Worm (Caenorhabditis elegans) whole organism, L4/young adult: ENCODE results near the gene C02F4.4.

Source experiments
- W03F9.2 ChIP-seq: fragments of 150-350 bp; optimal IDR thresholded peaks from 2 replicates; lab custom pipeline; 2014; ENCODE audit warnings: missing biosample characterization, missing genetic modification characterization
- dao-5 ChIP-seq: sonication (generic microtip); optimal IDR thresholded peaks from 2 replicates; lab custom pipeline; 2016; ENCODE audit warnings: missing genotype, missing genetic modification characterization, moderate library complexity, missing compliant biosample characterization
- him-1 ChIP-seq: sonication (generic microtip); optimal IDR thresholded peaks from 2 replicates; lab custom pipeline; 2016; ENCODE audit warnings: missing genotype, missing genetic modification reagents, missing genetic modification characterization, missing compliant biosample characterization

The C02F4.4 gene

DNA sequence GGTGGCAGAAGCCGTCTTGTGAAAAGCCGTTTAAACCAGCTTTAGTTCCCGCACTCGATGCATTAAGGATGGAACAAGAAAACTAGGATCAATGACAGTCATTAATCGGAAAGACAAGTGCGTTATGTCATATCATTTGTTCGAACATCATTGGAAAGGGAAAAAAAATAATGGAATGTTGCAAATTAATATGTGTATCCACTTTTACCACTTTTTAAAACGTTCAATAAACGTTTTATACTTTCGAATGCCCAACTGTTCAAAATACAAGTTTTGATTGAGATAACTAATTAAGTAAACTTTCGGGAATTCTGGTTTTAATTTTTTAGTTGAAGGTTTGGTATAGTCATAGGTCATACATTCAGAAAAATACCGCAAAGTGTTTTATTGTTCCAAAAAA is at the start of gene C02F4.4:
TSS of gene C02F4.4 (minus strand) at position 101 of the 400 bp plus-strand sequence.
- no peak for TF ChIP-seq W03F9.2
- TF ChIP-seq dao-5 (tag; lab: Kevin White, UChicago), result no peak
- no peak for TF ChIP-seq him-1 (tag; lab: Kevin White, UChicago)

DNA sequence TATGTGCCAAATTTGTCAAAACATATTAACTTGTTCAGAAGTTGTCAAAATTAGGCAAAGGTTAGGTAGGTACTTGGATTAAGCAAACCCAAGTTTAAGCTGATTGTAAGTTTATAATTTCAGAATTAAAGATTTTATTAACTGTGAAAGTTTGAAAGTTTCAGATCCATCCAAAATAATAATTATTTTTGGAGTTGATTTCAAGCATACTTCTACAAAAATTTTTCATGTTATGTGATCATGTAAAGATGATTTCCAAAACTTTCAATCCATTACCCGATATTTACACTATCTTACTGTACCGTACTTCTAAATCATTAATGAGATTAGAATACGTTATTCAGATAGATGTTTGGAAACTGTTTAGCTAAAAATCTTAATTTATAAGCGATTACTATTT is 49.6 kb upstream of the C02F4.4 start:
- TF ChIP-seq him-1 (tag; lab: Kevin White, UChicago) (no peak), W03F9.2 (no peak), dao-5 (tag; lab: Kevin White, UChicago) (no peak)

DNA sequence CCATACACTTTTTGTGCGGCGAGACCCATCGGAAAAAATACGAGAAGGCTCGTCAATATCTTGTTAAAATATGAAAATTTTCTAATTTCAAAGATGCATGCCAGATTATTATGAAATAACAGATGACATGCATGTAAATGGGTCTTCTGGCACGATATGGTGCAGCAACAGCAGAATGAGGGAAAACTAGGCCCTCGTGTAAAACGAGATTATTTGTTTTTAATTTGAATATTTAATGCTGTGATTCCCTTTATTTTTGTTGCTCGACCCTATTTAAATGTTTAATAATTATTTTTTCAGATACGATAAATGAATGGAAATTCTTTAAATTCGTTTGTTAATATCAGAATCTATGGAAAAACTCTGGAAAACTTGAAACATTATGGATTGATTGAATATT is 46.6 kb upstream of the C02F4.4 start, which contains the start of gene him-8:
TSS of gene him-8 (plus strand) at position 301 of the 400 bp plus-strand sequence.
- no peak for TF ChIP-seq dao-5 (tag; lab: Kevin White, UChicago)
- TF ChIP-seq W03F9.2, result no peak
- TF ChIP-seq him-1 (tag; lab: Kevin White, UChicago), result no peak

DNA sequence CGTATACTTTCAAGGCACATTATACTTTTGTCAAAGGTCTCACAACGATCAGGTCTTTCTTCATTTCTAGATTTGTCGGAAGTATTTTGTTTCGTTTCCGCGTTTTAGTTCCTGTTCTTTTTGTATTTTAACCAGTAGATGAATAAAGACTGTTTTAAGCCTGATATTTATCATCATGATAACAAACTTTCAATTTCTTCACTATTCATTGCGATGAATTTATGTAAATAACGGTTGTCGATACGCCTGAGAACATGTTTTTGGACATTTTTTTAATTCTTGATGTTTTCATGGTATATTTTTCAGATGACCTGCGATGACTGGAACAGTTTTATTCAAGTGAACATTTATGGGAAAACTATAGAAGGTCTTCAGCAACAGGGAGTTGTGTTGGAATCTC is 43.4 kb upstream of the C02F4.4 start, which contains the start of gene zim-3:
TSS of gene zim-3 (plus strand) at position 301 of the 400 bp plus-strand sequence.
- TF ChIP-seq W03F9.2 (no peak), dao-5 (tag; lab: Kevin White, UChicago) (no peak), him-1 (tag; lab: Kevin White, UChicago) (no peak)

DNA sequence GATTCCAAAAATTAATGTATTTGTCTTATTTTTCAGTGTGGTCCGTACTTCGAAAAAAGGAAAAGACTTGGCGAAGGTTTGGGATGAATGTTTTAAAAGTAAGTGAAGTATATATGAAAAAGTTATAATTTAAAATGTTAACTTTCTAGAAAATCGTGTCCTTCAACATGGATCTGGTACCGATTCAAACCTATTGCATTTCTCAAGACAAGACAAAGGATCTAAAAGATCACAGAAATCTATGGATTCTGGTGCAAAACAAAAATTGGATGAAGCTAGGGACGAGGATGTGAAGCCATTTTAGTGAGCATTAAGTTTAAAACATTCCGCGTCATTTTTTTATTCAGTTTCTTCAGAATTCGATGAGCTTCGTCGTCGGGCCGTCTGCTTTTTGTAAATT is 39.9 kb upstream of the C02F4.4 start, which contains the start of gene zim-2:
TSS of gene zim-2 (plus strand) at position 301 of the 400 bp plus-strand sequence.
- no peak for TF ChIP-seq W03F9.2

DNA sequence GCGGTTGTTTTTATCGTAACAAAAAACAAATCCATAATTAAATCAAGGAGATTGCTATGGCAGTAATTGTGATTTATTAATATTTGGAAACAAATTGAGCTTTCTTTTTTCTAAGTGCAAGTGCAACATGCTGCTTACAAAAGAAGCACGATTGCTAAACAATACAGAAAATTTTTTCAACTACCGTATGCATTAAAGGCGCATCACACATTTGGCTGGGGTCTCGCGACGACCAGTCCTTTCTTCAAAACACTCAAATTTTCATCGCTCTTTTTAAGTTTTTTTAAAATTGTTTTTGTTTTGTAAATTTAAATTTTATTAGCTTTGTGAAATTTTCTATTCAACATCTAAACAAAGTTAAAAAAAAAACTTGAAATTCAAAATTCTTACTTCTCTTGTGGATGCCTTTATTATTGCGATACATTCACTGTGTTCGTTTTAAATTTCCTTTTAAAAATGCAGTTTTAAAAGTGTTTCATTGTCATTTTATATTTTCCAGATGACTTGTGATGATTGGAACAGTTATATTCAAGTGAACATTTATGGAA is 31.6 kb upstream of the C02F4.4 start, which contains the start of gene zim-1:
TSS of gene zim-1 (plus strand) at position 498 of the 548 bp plus-strand sequence.
- no peak for TF ChIP-seq dao-5 (tag; lab: Kevin White, UChicago)
- no peak for TF ChIP-seq him-1 (tag; lab: Kevin White, UChicago)
- no peak for TF ChIP-seq W03F9.2

DNA sequence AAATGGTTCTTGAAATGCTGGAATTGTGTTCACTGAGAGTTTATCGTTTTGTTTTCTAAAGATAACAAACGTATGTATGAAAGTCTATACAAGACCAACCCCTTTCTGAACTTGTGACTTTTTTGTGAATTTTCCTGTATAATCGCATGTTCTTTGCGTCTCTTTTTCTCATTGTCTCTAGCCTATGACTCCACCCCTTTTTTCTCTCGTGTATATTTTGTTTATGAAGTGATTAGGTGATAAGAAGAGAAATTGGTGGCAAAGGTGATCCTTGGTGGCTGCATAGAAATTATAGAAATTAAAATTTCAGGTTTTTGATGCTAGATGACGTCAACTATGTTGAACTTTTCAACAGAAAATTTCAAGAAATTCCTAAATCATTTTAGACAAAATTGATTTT is 30.0 kb upstream of the C02F4.4 start, which contains the start of gene T07G12.5:
TSS of gene T07G12.5 (minus strand) at position 101 of the 400 bp plus-strand sequence.
- TF ChIP-seq dao-5 (tag; lab: Kevin White, UChicago), result no peak
- TF ChIP-seq him-1 (tag; lab: Kevin White, UChicago), result no peak
- TF ChIP-seq W03F9.2, result no peak

DNA sequence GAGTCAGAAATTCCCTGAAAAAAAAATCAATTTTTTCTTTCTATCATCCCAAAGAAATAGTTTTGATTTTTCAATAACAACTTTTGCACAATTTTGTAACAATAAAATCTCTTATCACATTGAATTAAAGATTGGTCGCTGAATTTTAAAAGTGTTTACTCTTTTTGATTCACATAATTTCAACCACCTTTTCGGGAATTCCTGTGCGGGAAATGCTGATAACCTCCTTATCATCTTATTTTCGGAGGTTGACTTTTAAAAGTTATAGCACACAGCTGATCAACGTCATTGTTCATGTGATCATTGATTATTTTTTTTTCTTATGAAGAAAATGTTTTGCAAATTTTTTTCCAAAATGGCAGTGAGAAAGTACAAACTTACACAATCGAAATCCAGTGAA is 28.3 kb upstream of the C02F4.4 start:
- TF ChIP-seq W03F9.2, result no peak
- TF ChIP-seq dao-5 (tag; lab: Kevin White, UChicago), result no peak
- TF ChIP-seq him-1 (tag; lab: Kevin White, UChicago), result no peak

DNA sequence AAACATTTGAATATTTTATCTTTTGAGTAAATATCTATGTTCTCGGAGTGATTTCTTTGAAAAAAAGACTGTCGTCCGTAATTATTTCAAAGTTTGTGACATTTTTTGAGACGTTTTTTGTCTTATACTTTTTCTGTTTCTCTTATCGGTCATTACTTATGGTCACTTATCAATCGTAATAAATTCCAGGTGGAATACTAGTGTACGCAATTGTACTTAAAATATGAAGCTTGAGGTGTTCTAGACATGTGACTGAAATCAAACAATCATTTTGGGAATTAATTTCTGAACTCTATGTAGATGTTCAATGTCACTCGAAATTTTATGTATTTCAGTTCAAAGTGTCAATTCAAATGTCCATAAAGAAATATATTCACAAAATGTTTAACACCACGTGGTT is 27.3 kb upstream of the C02F4.4 start:
- no peak for TF ChIP-seq W03F9.2
- no peak for TF ChIP-seq him-1 (tag; lab: Kevin White, UChicago)
- TF ChIP-seq dao-5 (tag; lab: Kevin White, UChicago), result no peak

DNA sequence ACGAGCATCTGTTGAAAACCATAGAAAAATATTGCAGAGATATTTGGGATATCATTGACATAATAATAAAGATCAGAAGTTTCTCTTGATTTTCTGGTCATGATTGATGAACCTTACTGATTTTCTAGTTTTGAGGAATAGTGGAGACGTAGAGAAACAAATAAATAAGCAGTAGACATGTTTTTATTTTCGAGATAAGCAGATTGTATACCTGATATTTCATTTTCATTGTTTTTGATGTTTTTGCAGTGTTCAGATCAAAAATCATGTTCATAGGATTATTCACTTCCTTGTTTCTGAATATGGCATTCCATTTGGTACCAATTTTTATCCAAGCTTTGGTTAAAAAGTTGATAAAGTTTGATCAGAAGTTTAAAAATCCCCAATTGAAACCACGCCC is 23.6 kb upstream of the C02F4.4 start, which contains the start of gene T07G12.4:
TSS of gene T07G12.4 (minus strand) at position 101 of the 400 bp plus-strand sequence.
- no peak for TF ChIP-seq him-1 (tag; lab: Kevin White, UChicago)
- no peak for TF ChIP-seq dao-5 (tag; lab: Kevin White, UChicago)
- no peak for TF ChIP-seq W03F9.2

DNA sequence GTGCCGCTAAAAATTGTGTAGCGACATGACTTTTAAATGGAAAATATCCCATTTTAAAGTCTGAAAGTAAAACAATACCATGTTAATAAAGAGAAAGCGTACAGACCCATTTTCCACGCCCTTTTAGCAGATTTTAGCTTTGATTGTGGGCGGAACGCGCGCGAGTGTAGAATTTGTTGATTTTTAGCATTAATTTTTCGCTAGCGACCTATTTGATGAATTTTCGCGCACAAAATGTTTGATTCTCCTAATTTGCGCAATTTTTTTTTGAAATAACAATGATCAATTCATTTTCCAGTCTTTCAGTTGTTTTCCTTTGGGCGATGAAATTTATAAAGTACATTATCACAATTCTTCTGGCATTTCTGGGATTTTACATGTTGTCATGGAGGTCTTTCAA is 18.6 kb upstream of the C02F4.4 start, which contains the start of gene T07G12.3:
TSS of gene T07G12.3 (plus strand) at position 301 of the 400 bp plus-strand sequence.
- TF ChIP-seq dao-5 (tag; lab: Kevin White, UChicago), result no peak
- TF ChIP-seq him-1 (tag; lab: Kevin White, UChicago), result no peak
- no peak for TF ChIP-seq W03F9.2

DNA sequence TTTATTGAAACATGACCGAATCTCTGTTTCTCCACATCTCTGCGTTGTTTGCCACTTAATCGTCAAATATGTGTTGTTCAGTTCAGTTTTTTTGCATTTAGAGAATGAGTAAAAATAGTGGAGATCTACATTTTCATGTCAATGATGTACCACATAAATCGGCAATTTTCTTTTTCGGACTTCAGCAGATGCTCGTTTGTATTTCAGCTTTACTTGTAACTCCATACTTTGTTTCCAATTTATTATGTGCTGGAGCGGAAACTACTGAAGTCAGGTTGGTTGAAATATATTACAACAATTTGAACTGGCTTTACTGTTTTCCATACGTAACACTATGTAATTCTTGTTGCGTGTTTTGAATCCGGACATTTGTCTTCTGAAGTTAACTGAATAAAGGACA is 15.6 kb upstream of the C02F4.4 start, which contains the start of gene T07G12.2:
TSS of gene T07G12.2 (plus strand) at position 62 of the 400 bp plus-strand sequence.
- TF ChIP-seq him-1 (tag; lab: Kevin White, UChicago), result peak; percentile 6
- no peak for TF ChIP-seq W03F9.2

DNA sequence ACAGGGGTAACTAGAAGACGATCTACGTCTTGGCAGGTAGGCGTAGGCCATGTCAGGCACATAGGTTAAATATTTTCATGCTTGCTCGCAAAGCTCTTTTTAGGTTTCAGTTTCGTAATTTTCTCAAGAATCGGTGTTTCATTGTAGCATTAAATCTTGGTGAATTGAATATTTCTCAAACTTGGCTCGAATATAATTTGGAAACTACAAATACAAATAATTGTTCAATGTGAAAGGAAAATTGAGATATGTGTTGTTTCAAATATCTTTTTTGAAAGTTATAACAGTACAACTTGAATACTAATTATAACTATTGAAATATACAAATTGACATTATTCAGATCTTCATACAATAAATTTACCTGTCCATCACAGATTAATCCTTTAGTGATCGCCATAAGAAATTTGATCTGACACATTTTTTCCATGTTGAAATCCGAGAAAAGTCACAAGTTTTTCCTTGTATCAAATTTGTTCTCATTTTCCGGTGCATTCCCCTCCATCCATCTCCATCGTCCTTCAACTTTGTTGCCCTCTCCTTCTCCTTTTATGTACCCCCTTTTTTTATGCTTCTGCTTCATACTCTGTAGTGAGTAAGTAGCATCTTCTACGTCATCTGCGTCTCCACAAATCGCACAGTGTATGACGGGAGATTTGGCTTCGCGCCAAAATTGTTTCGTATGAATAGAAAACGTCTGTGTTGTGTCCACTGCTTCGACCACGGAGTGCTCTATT is 9.2 kb upstream of the C02F4.4 start, which contains the start of gene C02F4.5:
TSS of gene C02F4.5 (minus strand) at position 51 of the 735 bp plus-strand sequence.
- no peak for TF ChIP-seq W03F9.2
- no peak for TF ChIP-seq dao-5 (tag; lab: Kevin White, UChicago)
- no peak for TF ChIP-seq him-1 (tag; lab: Kevin White, UChicago)

DNA sequence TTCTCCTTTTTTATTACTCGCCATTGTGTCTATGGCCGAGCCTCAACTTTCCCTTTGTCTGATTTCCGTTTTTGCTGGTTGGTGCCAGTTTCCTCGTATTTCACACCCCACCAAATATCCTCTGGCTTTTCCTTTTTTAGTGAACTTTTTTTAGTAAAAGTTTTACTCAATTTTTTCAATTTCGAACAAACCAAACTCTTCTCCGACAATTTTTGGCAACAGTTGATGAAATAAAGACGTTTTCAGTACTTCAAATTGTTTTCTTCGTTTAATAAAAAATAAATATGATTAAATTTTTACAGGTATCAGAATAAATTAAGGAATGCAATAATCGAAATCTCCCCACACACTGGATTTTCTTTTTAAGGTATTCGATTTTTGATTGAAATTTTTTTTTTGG is 6.1 kb upstream of the C02F4.4 start, which contains the start of gene cal-4:
TSS of gene cal-4 (plus strand) at position 301 of the 400 bp plus-strand sequence.
- no peak for TF ChIP-seq dao-5 (tag; lab: Kevin White, UChicago)
- TF ChIP-seq him-1 (tag; lab: Kevin White, UChicago), result no peak
- no peak for TF ChIP-seq W03F9.2
